Fruit fly (Drosophila melanogaster): ENCODE data around the gene HP4.

- no peak for TF ChIP-seq CG32532 (GFP tag; IDR thresholded peaks at IDR 0.05)
- no peak for TF ChIP-seq H2.0 (GFP tag; IDR thresholded peaks at IDR 0.05)
- no peak for TF ChIP-seq C15 (GFP tag; IDR thresholded peaks at IDR 0.05)
- no peak for TF ChIP-seq CG11456 (GFP tag; IDR thresholded peaks at IDR 0.05)
- TF ChIP-seq usp (GFP tag; optimal IDR thresholded peaks at IDR 0.05): no peak
- TF ChIP-seq CG13287 (GFP tag; IDR thresholded peaks at IDR 0.05; ENCODE audit: partially characterized antibody): no peak
- no peak for TF ChIP-seq GATAe (GFP tag; conservative IDR thresholded peaks at IDR 0.05)
- no peak for TF ChIP-seq CG30431 (GFP tag; optimal IDR thresholded peaks at IDR 0.05)
- no peak for TF ChIP-seq salm (tag; optimal IDR thresholded peaks at IDR 0.05)
- TF ChIP-seq CG1603 (tag; optimal IDR thresholded peaks at IDR 0.05): no peak
- TF ChIP-seq Lpt (GFP tag; optimal IDR thresholded peaks at IDR 0.05): no peak
- no peak for TF ChIP-seq lilli (GFP tag; optimal IDR thresholded peaks at IDR 0.05)
- TF ChIP-seq Ptx1 (GFP tag; IDR thresholded peaks at IDR 0.05): no peak
Observed at dm6 chr3L:7935409-7935932, 40.5 kb downstream of the HP4 start.

Measured in whole organism, embryonic.